Fruit fly (Drosophila melanogaster): Measurements from ENCODE around the gene Cpr65Ax1.

DNA sequence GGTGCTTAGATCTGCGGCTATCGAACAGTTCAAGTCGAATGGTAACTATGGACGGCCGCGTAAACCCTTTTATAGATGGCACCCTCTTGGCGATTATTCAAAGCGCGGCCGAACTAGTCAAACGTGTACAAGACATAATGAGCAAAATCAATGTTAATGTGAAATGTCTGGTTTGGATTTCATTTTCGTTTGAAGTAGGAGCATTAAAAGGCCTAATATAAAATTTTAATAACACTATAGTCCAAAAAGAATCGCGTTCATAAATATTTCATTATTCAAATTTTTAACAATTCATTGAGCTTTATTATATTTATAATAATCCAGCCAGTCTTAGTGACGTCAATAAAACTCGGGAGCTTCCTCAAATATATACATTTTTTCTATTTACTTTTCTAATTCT lies 16.8 kb downstream of the Cpr65Ax1 start, which contains the start of gene Lcp65Ag3:
- TF ChIP-seq bab2 (GFP tag; optimal IDR thresholded peaks at IDR 0.05) (no peak), da (GFP tag; optimal IDR thresholded peaks at IDR 0.05) (no peak), h (optimal IDR thresholded peaks at IDR 0.05) (no peak), Hmx (GFP tag; optimal IDR thresholded peaks at IDR 0.05) (no peak), aop (GFP tag; IDR thresholded peaks at IDR 0.05) (no peak), cato (GFP tag; optimal IDR thresholded peaks at IDR 0.05; ENCODE audit: borderline replicate concordance) (no peak), row (GFP tag; IDR thresholded peaks at IDR 0.05) (no peak), gce (GFP tag; IDR thresholded peaks at IDR 0.05) (no peak), CG2120 (GFP tag; optimal IDR thresholded peaks at IDR 0.05) (no peak), bcd (GFP tag; optimal IDR thresholded peaks at IDR 0.05) (no peak), Eip74EF (GFP tag; optimal IDR thresholded peaks at IDR 0.05) (no peak)
